Fruit fly (Drosophila melanogaster): ENCODE data around the gene CG9541.

- no peak for TF ChIP-seq Spps (tag; optimal IDR thresholded peaks at IDR 0.05)
- no peak for TF ChIP-seq usp (GFP tag; optimal IDR thresholded peaks at IDR 0.05)
- no peak for TF ChIP-seq B-H2 (GFP tag; optimal IDR thresholded peaks at IDR 0.05)
- TF ChIP-seq Dad (GFP tag; optimal IDR thresholded peaks at IDR 0.05) = no peak
- no peak for TF ChIP-seq PHDP (tag; optimal IDR thresholded peaks at IDR 0.05)
- TF ChIP-seq GATAe (GFP tag; conservative IDR thresholded peaks at IDR 0.05) = no peak
- no peak for TF ChIP-seq CG1529 (GFP tag; optimal IDR thresholded peaks at IDR 0.05)
- no peak for TF ChIP-seq abd-A (tag; optimal IDR thresholded peaks at IDR 0.05)
- no peak for TF ChIP-seq pho (GFP tag; optimal IDR thresholded peaks at IDR 0.05)
- no peak for TF ChIP-seq Dip2 (GFP tag; IDR thresholded peaks at IDR 0.05)
- peak; percentile 1 for TF ChIP-seq CG10543 (GFP tag; optimal IDR thresholded peaks at IDR 0.05)
- TF ChIP-seq tll (GFP tag; optimal IDR thresholded peaks at IDR 0.05) = no peak
These were observed 19.5 kb downstream of the CG9541 start for dm6 chr2L:8955597-8956335.

Measured in whole organism, embryonic.